Fruit fly (Drosophila melanogaster) whole organism, pupa: ENCODE data around the gene Pde6.

Source experiments
- CG10348 ChIP-seq: fragments of 200-800 bp; sonication (Bioruptor generic); IDR thresholded peaks from 2 replicates; pipeline ENCODE4 v1.3.6; 2022; ENCODE audit warnings: missing biosample characterization, missing genetic modification characterization
- CG13204 ChIP-seq: fragments of 200-800 bp; sonication (Bioruptor generic); optimal IDR thresholded peaks from 2 replicates; lab custom pipeline; 2018; ENCODE audit warnings: missing biosample characterization, mild to moderate bottlenecking, missing genetic modification characterization, moderate library complexity
- CG17806 ChIP-seq: fragments of 200-800 bp; sonication (Bioruptor generic); optimal IDR thresholded peaks from 2 replicates; lab custom pipeline; 2018; ENCODE audit warnings: missing biosample characterization, mild to moderate bottlenecking, missing genetic modification characterization, moderate library complexity
- CG32121 ChIP-seq: fragments of 200-800 bp; sonication (Bioruptor generic); IDR thresholded peaks from 2 replicates; pipeline ENCODE4 v1.3.6; 2022; ENCODE audit warnings: missing biosample characterization, missing genetic modification characterization
- CG34367 ChIP-seq: fragments of 200-800 bp; sonication (Bioruptor generic); optimal IDR thresholded peaks from 2 replicates; lab custom pipeline; 2018; ENCODE audit warnings: missing biosample characterization, mild to moderate bottlenecking, missing genetic modification characterization
- CG4496 ChIP-seq: fragments of 200-800 bp; sonication (Bioruptor generic); IDR thresholded peaks from 3 replicates; pipeline ENCODE4 v1.3.6; 2022; ENCODE audit warnings: missing biosample characterization, missing genetic modification characterization
- CG8159 ChIP-seq: fragments of 200-800 bp; sonication (Bioruptor generic); optimal IDR thresholded peaks from 3 replicates; lab custom pipeline; 2018; ENCODE audit warnings: missing biosample characterization, mild to moderate bottlenecking, missing genetic modification characterization, moderate library complexity
- CG9948 ChIP-seq: fragments of 200-800 bp; sonication (Bioruptor generic); optimal IDR thresholded peaks from 2 replicates; lab custom pipeline; 2018; ENCODE audit warnings: missing biosample characterization, mild to moderate bottlenecking, missing genetic modification characterization, moderate library complexity
- EcR ChIP-seq: fragments of 200-800 bp; sonication (Bioruptor generic); optimal IDR thresholded peaks from 3 replicates; lab custom pipeline; 2019; ENCODE audit warnings: missing biosample characterization, missing genetic modification characterization, mild to moderate bottlenecking, moderate library complexity, missing genetic modification reagents
- Ets98B ChIP-seq: fragments of 200-800 bp; sonication (Bioruptor generic); IDR thresholded peaks from 2 replicates; pipeline ENCODE4 v1.3.6; 2022; ENCODE audit warnings: missing biosample characterization, missing genetic modification characterization
- Pif1A ChIP-seq: fragments of 200-800 bp; sonication (Bioruptor generic); optimal IDR thresholded peaks from 3 replicates; lab custom pipeline; 2016; ENCODE audit warnings: missing biosample characterization, missing genetic modification characterization
- Pif1B ChIP-seq: fragments of 200-800 bp; sonication (Bioruptor generic); optimal IDR thresholded peaks from 3 replicates; lab custom pipeline; 2016; ENCODE audit warnings: missing biosample characterization, missing genetic modification characterization

DNA sequence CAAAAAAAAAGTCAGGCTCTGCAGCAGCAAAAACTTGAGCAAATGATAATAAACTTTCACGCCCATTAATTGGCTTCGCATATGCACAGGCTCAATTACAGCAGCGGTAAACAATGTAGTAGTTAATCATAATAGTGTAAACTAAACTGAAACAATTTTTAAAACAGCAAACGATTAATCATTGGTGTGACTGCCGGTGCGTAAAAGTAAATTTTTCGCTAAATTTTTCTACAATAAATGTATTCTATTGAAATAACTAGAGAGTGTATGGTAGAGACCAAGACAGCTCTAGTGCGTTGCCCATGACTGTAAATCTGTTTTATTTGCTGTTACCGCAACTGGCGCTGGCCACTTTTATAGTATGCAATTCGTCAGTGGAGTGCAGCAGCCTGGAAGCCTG, 60.0 kb downstream of the Pde6 start:
- TF ChIP-seq CG32121 (GFP tag; lab: Robert Waterston, UW), result peak; percentile 73; the same call in 1 of the 2 replicates
- peak; percentile 66; the same call in 2 of the 3 replicates for TF ChIP-seq CG4496 (GFP tag; lab: Robert Waterston, UW)
- peak; percentile 32 for TF ChIP-seq CG13204
- TF ChIP-seq CG9948 (tag; lab: Kevin White, UChicago), result peak; percentile 58
- no peak for TF ChIP-seq EcR (GFP tag; lab: Kevin White, UChicago)
- TF ChIP-seq Pif1B (GFP tag; lab: Kevin White, UChicago), result peak; percentile 65
- peak; percentile 59 for TF ChIP-seq CG8159
- TF ChIP-seq Ets98B (GFP tag; lab: Robert Waterston, UW), result peak; percentile 71
- no peak for TF ChIP-seq CG10348 (GFP tag; lab: Robert Waterston, UW)
- TF ChIP-seq CG34367 (tag; lab: Kevin White, UChicago), result peak; percentile 54
- peak; percentile 42 for TF ChIP-seq CG17806 (tag; lab: Kevin White, UChicago)
- TF ChIP-seq Pif1A (GFP tag; lab: Kevin White, UChicago), result peak; percentile 62
